Worm (Caenorhabditis elegans): ENCODE measurements around the gene algn-3.
A peak's percentile ranks its signal among the peaks of the same experiment; 100 is the strongest.

Gene algn-3

DNA sequence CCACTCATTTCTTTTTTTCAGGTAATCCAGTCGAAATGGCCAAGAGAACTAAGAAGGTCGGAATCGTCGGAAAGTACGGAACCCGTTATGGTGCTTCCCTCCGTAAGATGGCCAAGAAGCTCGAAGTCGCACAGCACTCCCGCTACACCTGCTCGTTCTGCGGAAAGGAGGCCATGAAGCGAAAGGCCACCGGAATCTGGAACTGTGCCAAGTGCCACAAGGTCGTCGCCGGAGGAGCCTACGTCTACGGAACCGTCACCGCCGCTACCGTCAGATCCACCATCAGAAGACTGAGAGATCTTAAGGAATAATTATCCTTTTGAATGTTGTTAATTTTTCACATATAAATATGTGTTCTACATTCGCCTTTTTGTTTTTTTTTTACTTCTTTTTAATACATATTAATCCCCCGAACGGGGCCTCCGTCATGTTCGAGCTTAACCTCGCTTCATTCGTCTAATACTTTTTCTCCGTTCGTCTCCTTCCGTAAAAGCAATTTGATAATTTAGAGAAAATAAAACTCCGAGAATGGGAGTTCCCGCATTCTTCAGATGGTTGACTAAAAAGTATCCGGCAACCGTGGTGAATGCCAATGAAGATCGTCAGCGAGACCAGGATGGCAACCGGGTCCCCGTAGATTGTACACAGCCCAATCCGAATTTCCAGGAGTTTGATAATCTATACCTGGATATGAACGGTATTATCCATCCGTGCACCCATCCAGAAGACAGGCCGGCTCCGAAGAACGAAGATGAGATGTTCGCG lies 22.8 kb upstream of the algn-3 start, which contains the start of the genes rpl-43 and xrn-2:
Gene rpl-43 (plus strand): TSS at position 36 of the 765 bp plus-strand sequence.
Gene xrn-2 (plus strand): TSS at position 510 of the 765 bp plus-strand sequence.
- TF ChIP-seq hmbx-1 (tag; optimal IDR thresholded peaks at IDR 0.05) (no peak), ets-7 (tag; optimal IDR thresholded peaks at IDR 0.05) (no peak), aly-1 (tag; optimal IDR thresholded peaks at IDR 0.05) (no peak), scrt-1 (GFP tag; IDR thresholded peaks at IDR 0.05) (0 out of 2 replicates have a peak, but pooled peaks have one; percentile 20), tra-4 (tag; optimal IDR thresholded peaks at IDR 0.05) (no peak), hmg-4 (GFP tag; optimal IDR thresholded peaks at IDR 0.05) (no peak), ceh-13 (GFP tag; optimal IDR thresholded peaks at IDR 0.05) (no peak), hnd-1 (tag; optimal IDR thresholded peaks at IDR 0.05) (no peak), ama-1 (optimal IDR thresholded peaks at IDR 0.05) (peak; percentile 49), pes-1 (GFP tag; IDR thresholded peaks at IDR 0.05) (no peak), F13C5.2 (tag; optimal IDR thresholded peaks at IDR 0.05) (no peak), B0310.2 (tag; optimal IDR thresholded peaks at IDR 0.05) (no peak), sea-1 (GFP tag; conservative IDR thresholded peaks at IDR 0.05) (no peak), tbx-37 (GFP tag; conservative IDR thresholded peaks at IDR 0.05) (no peak)

DNA sequence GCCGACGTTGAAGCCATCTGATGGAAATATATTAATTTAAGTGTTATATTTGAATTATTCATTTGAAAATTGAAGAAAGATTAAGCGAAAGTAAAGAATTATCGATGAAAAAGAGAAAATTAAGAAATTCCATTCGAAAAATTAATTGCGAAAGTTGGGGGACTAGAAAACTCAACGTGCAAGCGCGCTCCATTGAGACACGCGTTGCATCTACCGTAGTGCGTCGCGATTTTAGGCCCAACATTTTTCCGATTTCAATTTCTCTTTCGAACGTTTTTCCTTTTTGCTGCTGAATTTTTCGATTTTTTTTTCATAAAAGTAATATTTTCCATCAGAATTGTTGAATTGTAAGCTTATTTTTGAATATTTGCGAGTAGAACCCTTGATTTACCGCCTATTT lies 21.7 kb upstream of the algn-3 start, which contains the start of gene Y48B6A.1:
Gene Y48B6A.1 (minus strand): TSS at position 17 of the 400 bp plus-strand sequence.
- TF ChIP-seq flt-1 (GFP tag; IDR thresholded peaks at IDR 0.05) (peak; percentile 50; the same call in 1 of the 2 replicates), hmg-4 (GFP tag; optimal IDR thresholded peaks at IDR 0.05) (peak; percentile 79), F13C5.2 (tag; optimal IDR thresholded peaks at IDR 0.05) (peak; percentile 86), pes-1 (GFP tag; IDR thresholded peaks at IDR 0.05) (peak; percentile 76), tra-4 (tag; optimal IDR thresholded peaks at IDR 0.05) (no peak), sea-1 (GFP tag; conservative IDR thresholded peaks at IDR 0.05) (no peak), hnd-1 (tag; optimal IDR thresholded peaks at IDR 0.05) (peak; percentile 6), tbx-37 (GFP tag; conservative IDR thresholded peaks at IDR 0.05) (peak; percentile 69)

DNA sequence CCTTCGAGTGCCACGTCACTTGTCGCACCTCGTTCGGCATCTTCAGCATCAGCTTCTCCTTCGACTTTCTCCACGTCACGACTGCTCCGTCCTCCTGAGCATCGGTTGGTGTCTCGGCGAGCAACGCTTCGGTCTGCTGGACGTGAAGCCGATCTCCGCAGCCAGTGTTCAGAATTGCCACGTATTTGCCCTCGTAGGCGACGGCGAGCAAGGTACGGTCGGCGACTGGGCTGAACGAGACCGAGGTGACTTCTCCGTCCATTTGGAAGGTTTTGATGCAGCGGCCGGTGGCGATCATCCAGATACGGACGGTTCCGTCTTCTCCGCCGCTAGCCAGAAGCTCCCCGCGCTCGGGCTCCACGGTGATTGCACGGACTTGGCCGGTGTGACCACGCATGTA lies 19.6 kb upstream of the algn-3 start:
- TF ChIP-seq ceh-36 (tag; optimal IDR thresholded peaks at IDR 0.05) = no peak
- TF ChIP-seq hnd-1 (tag; optimal IDR thresholded peaks at IDR 0.05) = no peak
- no peak for TF ChIP-seq hmbx-1 (tag; optimal IDR thresholded peaks at IDR 0.05)
- TF ChIP-seq flt-1 (GFP tag; IDR thresholded peaks at IDR 0.05) = no peak
- no peak for TF ChIP-seq tbx-37 (GFP tag; conservative IDR thresholded peaks at IDR 0.05)
- TF ChIP-seq pes-1 (GFP tag; IDR thresholded peaks at IDR 0.05) = no peak
- no peak for TF ChIP-seq tbx-11 (GFP tag; IDR thresholded peaks at IDR 0.05)
- TF ChIP-seq scrt-1 (GFP tag; IDR thresholded peaks at IDR 0.05) = no peak
- no peak for TF ChIP-seq B0310.2 (tag; optimal IDR thresholded peaks at IDR 0.05)
- no peak for TF ChIP-seq ceh-13 (GFP tag; optimal IDR thresholded peaks at IDR 0.05)
- no peak for TF ChIP-seq tra-4 (tag; optimal IDR thresholded peaks at IDR 0.05)
- TF ChIP-seq ets-7 (tag; optimal IDR thresholded peaks at IDR 0.05) = no peak
- no peak for TF ChIP-seq ama-1 (optimal IDR thresholded peaks at IDR 0.05)
- TF ChIP-seq F13C5.2 (tag; optimal IDR thresholded peaks at IDR 0.05) = no peak
- no peak for TF ChIP-seq hmg-4 (GFP tag; optimal IDR thresholded peaks at IDR 0.05)

DNA sequence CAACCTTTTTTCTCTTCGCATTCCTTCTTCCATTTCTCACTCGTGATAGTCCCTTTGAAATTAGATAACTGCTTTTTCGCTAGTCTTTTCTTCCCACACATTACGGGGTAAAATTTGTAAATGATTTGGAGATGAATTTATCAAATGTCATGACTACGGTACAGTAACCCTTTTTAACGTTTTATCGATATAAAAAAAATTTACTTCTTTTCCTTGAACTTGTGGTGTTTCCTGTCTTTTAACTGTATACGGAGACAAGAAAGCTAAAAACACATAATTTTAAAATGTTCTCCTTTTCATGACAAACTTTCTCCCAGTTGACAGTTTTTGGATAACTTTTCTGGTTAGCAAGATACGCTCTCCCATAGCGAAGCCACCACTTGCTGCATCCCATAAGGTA lies 17.4 kb upstream of the algn-3 start, which contains the start of gene W03H9.1:
Gene W03H9.1 (minus strand): TSS at position 101 of the 400 bp plus-strand sequence.
- TF ChIP-seq sea-1 (GFP tag; conservative IDR thresholded peaks at IDR 0.05) (no peak), tra-4 (tag; optimal IDR thresholded peaks at IDR 0.05) (no peak), ceh-13 (GFP tag; optimal IDR thresholded peaks at IDR 0.05) (no peak), hmg-4 (GFP tag; optimal IDR thresholded peaks at IDR 0.05) (no peak), B0310.2 (tag; optimal IDR thresholded peaks at IDR 0.05) (no peak), ets-7 (tag; optimal IDR thresholded peaks at IDR 0.05) (no peak)

DNA sequence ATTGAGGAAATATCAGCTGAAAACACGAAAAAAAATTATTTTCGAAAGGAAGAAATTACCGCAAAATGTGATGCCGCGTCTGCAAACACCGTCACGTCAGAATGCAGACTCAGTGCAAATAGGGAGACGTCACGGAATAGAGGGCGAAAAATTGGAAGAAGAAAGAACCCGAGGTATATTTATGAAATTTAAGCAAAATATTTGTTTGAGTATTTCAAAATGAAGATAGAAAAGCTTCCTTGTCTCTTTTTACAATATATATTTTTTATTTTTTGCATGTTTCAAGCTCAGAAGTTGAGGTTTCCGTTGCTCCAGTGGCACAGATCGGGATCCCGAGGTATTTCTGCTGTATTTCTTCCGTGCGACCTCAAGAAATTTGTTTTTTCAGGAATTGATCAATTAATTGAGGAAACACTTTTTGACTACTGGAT lies 11.2 kb upstream of the algn-3 start, which contains the start of gene W03H9.2:
Gene W03H9.2 (minus strand): TSS at position 32 of the 431 bp plus-strand sequence.
- TF ChIP-seq B0310.2 (tag; optimal IDR thresholded peaks at IDR 0.05) (peak; percentile 70), F13C5.2 (tag; optimal IDR thresholded peaks at IDR 0.05) (peak; percentile 77), tbx-11 (GFP tag; IDR thresholded peaks at IDR 0.05) (0 out of 2 replicates have a peak, but pooled peaks have one; percentile 19), ceh-36 (tag; optimal IDR thresholded peaks at IDR 0.05) (no peak), sea-1 (GFP tag; conservative IDR thresholded peaks at IDR 0.05) (no peak), tbx-37 (GFP tag; conservative IDR thresholded peaks at IDR 0.05) (peak; percentile 68; the same call in 1 of the 2 replicates), ama-1 (optimal IDR thresholded peaks at IDR 0.05) (no peak), scrt-1 (GFP tag; IDR thresholded peaks at IDR 0.05) (no peak), hmg-4 (GFP tag; optimal IDR thresholded peaks at IDR 0.05) (peak; percentile 68), hmbx-1 (tag; optimal IDR thresholded peaks at IDR 0.05) (peak; percentile 56), ets-7 (tag; optimal IDR thresholded peaks at IDR 0.05) (peak; percentile 68), pes-1 (GFP tag; IDR thresholded peaks at IDR 0.05) (peak; percentile 76), aly-1 (tag; optimal IDR thresholded peaks at IDR 0.05) (peak; percentile 46), ceh-13 (GFP tag; optimal IDR thresholded peaks at IDR 0.05) (peak; percentile 52), flt-1 (GFP tag; IDR thresholded peaks at IDR 0.05) (0 out of 2 replicates have a peak, but pooled peaks have one; percentile 49), hnd-1 (tag; optimal IDR thresholded peaks at IDR 0.05) (peak; percentile 55), tra-4 (tag; optimal IDR thresholded peaks at IDR 0.05) (no peak)

DNA sequence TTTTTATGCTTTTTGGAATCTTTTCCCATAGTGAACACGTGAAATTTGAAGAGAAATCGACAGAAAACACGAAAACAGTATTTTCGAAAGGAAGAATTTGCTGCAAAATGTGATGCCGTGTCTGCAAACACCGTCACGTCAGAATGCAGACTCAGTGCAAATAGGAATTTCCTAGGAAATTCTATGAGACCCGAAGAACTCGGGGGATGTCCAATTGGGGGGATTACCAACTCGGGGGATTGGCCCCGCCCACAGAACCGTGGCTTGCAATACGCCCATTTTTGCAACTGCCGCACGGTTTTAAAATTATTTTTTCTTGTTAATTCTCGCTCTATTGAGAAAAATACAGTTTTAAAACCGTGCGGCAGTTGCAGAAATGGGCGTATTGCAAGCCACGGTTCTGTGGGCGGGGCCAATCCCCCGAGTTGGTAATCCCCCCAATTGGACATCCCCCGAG lies 9.5 kb upstream of the algn-3 start, which contains the start of gene cacn-1:
Gene cacn-1 (minus strand): TSS at position 51 of the 457 bp plus-strand sequence.
- TF ChIP-seq flt-1 (GFP tag; IDR thresholded peaks at IDR 0.05) = 0 out of 2 replicates have a peak, but pooled peaks have one; percentile 21

DNA sequence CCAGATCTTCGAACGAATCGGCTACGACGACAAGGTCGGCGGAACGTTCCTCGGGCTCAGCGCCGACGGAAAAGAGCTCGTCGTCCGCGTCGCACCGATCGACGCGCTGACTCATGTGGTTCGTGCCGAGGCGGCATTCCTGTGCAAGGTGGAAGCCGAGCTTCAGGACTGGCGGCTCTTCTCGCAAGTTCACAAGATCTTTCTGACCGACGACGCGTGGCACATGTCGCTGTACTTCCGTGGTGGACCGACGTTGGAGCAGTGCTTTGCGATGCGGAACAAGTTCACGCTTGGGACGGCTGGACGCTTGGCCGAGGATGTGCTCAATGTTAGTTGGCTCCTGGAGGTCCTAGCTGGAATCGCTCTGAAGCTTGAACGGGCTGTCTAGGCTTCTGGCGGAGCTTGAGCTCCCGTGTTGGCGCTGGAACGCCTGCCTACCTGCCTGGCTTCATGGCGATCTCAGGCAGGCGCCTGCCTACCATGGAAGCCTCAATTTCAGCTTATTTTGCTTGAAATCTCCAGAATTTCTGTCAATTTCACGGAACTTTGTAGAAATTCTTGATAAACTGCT lies 6.3 kb upstream of the algn-3 start:
- TF ChIP-seq tbx-37 (GFP tag; conservative IDR thresholded peaks at IDR 0.05) (no peak), tbx-11 (GFP tag; IDR thresholded peaks at IDR 0.05) (no peak), ceh-36 (tag; optimal IDR thresholded peaks at IDR 0.05) (no peak), B0310.2 (tag; optimal IDR thresholded peaks at IDR 0.05) (no peak), ets-7 (tag; optimal IDR thresholded peaks at IDR 0.05) (no peak), hmg-4 (GFP tag; optimal IDR thresholded peaks at IDR 0.05) (no peak), hmbx-1 (tag; optimal IDR thresholded peaks at IDR 0.05) (no peak), sea-1 (GFP tag; conservative IDR thresholded peaks at IDR 0.05) (no peak), flt-1 (GFP tag; IDR thresholded peaks at IDR 0.05) (no peak), tra-4 (tag; optimal IDR thresholded peaks at IDR 0.05) (no peak), scrt-1 (GFP tag; IDR thresholded peaks at IDR 0.05) (no peak), pes-1 (GFP tag; IDR thresholded peaks at IDR 0.05) (no peak), ama-1 (optimal IDR thresholded peaks at IDR 0.05) (no peak), ceh-13 (GFP tag; optimal IDR thresholded peaks at IDR 0.05) (no peak), hnd-1 (tag; optimal IDR thresholded peaks at IDR 0.05) (no peak), aly-1 (tag; optimal IDR thresholded peaks at IDR 0.05) (no peak), F13C5.2 (tag; optimal IDR thresholded peaks at IDR 0.05) (no peak)

Measured in whole organism, early embryonic.